Worm (Caenorhabditis elegans): ENCODE measurements around the gene T26C5.3.

- TF ChIP-seq T23F11.4 (GFP tag; optimal IDR thresholded peaks at IDR 0.05) (no peak), unc-3 (GFP tag; conservative IDR thresholded peaks at IDR 0.05) (no peak), unc-3 (tag; optimal IDR thresholded peaks at IDR 0.05) (no peak), nhr-11 (tag; optimal IDR thresholded peaks at IDR 0.05) (no peak), ceh-9 (tag; optimal IDR thresholded peaks at IDR 0.05) (no peak), fkh-10 (GFP tag; optimal IDR thresholded peaks at IDR 0.05) (no peak), ahr-1 (tag; optimal IDR thresholded peaks at IDR 0.05) (no peak), ets-4 (tag; optimal IDR thresholded peaks at IDR 0.05) (no peak), ceh-34 (tag; optimal IDR thresholded peaks at IDR 0.05) (no peak), ceh-48 (tag; optimal IDR thresholded peaks at IDR 0.05) (no peak), pha-4 (tag; optimal IDR thresholded peaks at IDR 0.05) (no peak), ama-1 (optimal IDR thresholded peaks at IDR 0.05) (no peak), C08G9.2 (tag; optimal IDR thresholded peaks at IDR 0.05) (no peak)
Observed at ce11 chrII:9227134-9227533, 9.2 kb upstream of the T26C5.3 start, which contains the start of gene abu-14.

Measured in whole organism, late embryonic.